Worm (Caenorhabditis elegans) whole organism, mixed stage, embryonic: ENCODE data around the gene M7.7.

Experiments used
- blmp-1 ChIP-seq: fragments of 150-350 bp; optimal IDR thresholded peaks from 2 replicates; lab custom pipeline; 2014; ENCODE audit warnings: missing biosample characterization, missing genetic modification characterization
- lin-13 ChIP-seq: fragments of 150-350 bp; optimal IDR thresholded peaks from 2 replicates; lab custom pipeline; 2014; ENCODE audit warnings: missing biosample characterization, missing genetic modification characterization
- nhr-237 ChIP-seq: fragments of 150-350 bp; optimal IDR thresholded peaks from 2 replicates; lab custom pipeline; 2014; ENCODE audit warnings: missing biosample characterization, missing genetic modification characterization
- nhr-76 ChIP-seq: sonication (generic microtip); optimal IDR thresholded peaks from 2 replicates; lab custom pipeline; 2017; ENCODE audit warnings: missing biosample characterization, missing genetic modification characterization
- pha-4 ChIP-seq: fragments of 150-350 bp; optimal IDR thresholded peaks from 2 replicates; lab custom pipeline; 2018; ENCODE audit warnings: missing biosample characterization, missing genetic modification reagents, missing genetic modification characterization
- sem-2 ChIP-seq: fragments of 200-800 bp; sonication (Bioruptor generic); optimal IDR thresholded peaks from 2 replicates; lab custom pipeline; 2018; ENCODE audit warnings: mild to moderate bottlenecking, missing genetic modification characterization, missing compliant biosample characterization
- snpc-4 ChIP-seq: fragments of 150-350 bp; optimal IDR thresholded peaks from 2 replicates; lab custom pipeline; 2014; ENCODE audit warnings: missing biosample characterization, missing genetic modification characterization
- sptf-1 ChIP-seq: sonication (generic microtip); optimal IDR thresholded peaks from 2 replicates; lab custom pipeline; 2017; ENCODE audit warnings: mild to moderate bottlenecking, missing genetic modification characterization, moderate library complexity, missing compliant biosample characterization

- no peak for TF ChIP-seq lin-13 (tag; lab: Kevin White, UChicago)
- no peak for TF ChIP-seq sptf-1 (tag; lab: Kevin White, UChicago)
- no peak for TF ChIP-seq nhr-76
- no peak for TF ChIP-seq pha-4 (tag; lab: Kevin White, UChicago)
- TF ChIP-seq snpc-4 (tag; lab: Kevin White, UChicago), result no peak
- TF ChIP-seq blmp-1, result no peak
- no peak for TF ChIP-seq nhr-237 (tag; lab: Kevin White, UChicago)
- no peak for TF ChIP-seq sem-2 (GFP tag; lab: Kevin White, UChicago)
Observed at ce11 chrIV:11078482-11078881, 11.1 kb upstream of the M7.7 start, which contains the start of gene Y5F2A.4.
